Worm (Caenorhabditis elegans) whole organism, young adult: ENCODE measurements around the gene epac-1.

Experiments
- ceh-58 ChIP-seq: fragments of 200-800 bp; sonication (Bioruptor generic); IDR thresholded peaks from 2 replicates; pipeline ENCODE4 v1.3.6; 2022; ENCODE audit warnings: missing genetic modification characterization, missing compliant biosample characterization
- dpff-1 ChIP-seq: sonication (generic microtip); optimal IDR thresholded peaks from 2 replicates; lab custom pipeline; 2017; ENCODE audit warnings: mild to moderate bottlenecking, missing genetic modification characterization, missing compliant biosample characterization
- nhr-90 ChIP-seq: sonication (generic microtip); optimal IDR thresholded peaks from 2 replicates; lab custom pipeline; 2016; ENCODE audit warnings: missing genotype, mild to moderate bottlenecking, missing genetic modification characterization, missing compliant biosample characterization
- ztf-18 ChIP-seq: sonication (generic microtip); optimal IDR thresholded peaks from 2 replicates; lab custom pipeline; 2016; ENCODE audit warnings: missing genotype, mild to moderate bottlenecking, missing genetic modification characterization, missing compliant biosample characterization

DNA sequence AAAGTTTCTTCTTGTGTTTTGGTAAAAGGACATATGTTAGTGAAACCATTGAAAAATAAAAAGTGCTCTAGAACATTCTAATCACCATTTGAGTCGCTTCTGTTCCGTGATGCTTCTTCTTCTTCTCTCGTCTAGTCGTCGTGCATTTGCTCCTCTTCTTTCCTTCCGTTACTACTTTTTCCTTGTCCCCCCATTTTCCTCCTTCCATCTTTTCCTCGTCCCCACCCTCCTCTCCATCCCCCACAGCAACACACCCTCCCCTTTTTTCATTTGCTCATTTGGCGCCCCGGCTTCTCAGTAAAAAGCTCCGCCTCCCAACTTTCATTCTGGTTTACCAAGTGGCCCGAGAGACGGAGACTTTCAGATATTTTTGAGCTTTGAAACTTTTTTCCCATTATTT lies 37.3 kb upstream of the epac-1 start:
- TF ChIP-seq dpff-1 (tag; lab: Kevin White, UChicago), result no peak
- TF ChIP-seq ztf-18, result no peak
- TF ChIP-seq ceh-58 (GFP tag; lab: Robert Waterston, UW), result no peak
- no peak for TF ChIP-seq nhr-90 (tag; lab: Kevin White, UChicago)
